Fruit fly (Drosophila melanogaster): ENCODE measurements around the gene kipf.

The kipf gene

dm6 chr3R:7944699-7945349 lies 31.2 kb downstream of the kipf start (continued):
- TF ChIP-seq CG4318 (GFP tag; optimal IDR thresholded peaks at IDR 0.05) (no peak), CG16779 (tag; optimal IDR thresholded peaks at IDR 0.05) (no peak), Met (GFP tag; optimal IDR thresholded peaks at IDR 0.05) (peak; percentile 26), CG1621 (tag; optimal IDR thresholded peaks at IDR 0.05) (no peak), Eip93F (GFP tag; optimal IDR thresholded peaks at IDR 0.05) (no peak), CG6854 (GFP tag; optimal IDR thresholded peaks at IDR 0.05) (no peak)

- no peak for TF ChIP-seq Smox (GFP tag; optimal IDR thresholded peaks at IDR 0.05)
- TF ChIP-seq CG9139 (GFP tag; optimal IDR thresholded peaks at IDR 0.05) = no peak
- no peak for TF ChIP-seq CG34406 (GFP tag; optimal IDR thresholded peaks at IDR 0.05)
- TF ChIP-seq CG15336 (GFP tag; IDR thresholded peaks at IDR 0.05) = peak; percentile 23; the same call in 1 of the 2 replicates
- no peak for TF ChIP-seq CG11762 (GFP tag; optimal IDR thresholded peaks at IDR 0.05; ENCODE audit: insufficient read depth)
- TF ChIP-seq dsx (GFP tag; optimal IDR thresholded peaks at IDR 0.05; ENCODE audit: poor library complexity, severe bottlenecking) = peak; percentile 6
- TF ChIP-seq CG32006 (GFP tag; optimal IDR thresholded peaks at IDR 0.05) = peak; percentile 7
- TF ChIP-seq CG6276 (GFP tag; optimal IDR thresholded peaks at IDR 0.05) = peak; percentile 60
- peak; percentile 73 for TF ChIP-seq Eip78C (GFP tag)
- TF ChIP-seq Lpt (GFP tag; optimal IDR thresholded peaks at IDR 0.05) = peak; percentile 30
- TF ChIP-seq CG16779 (tag; optimal IDR thresholded peaks at IDR 0.05) = peak; percentile 30
- 0 out of 3 replicates have a peak, but pooled peaks have one; percentile 38 for TF ChIP-seq CG6163 (GFP tag; IDR thresholded peaks at IDR 0.05)
- no peak for TF ChIP-seq svp (GFP tag)
- no peak for TF ChIP-seq CG8632 (GFP tag; optimal IDR thresholded peaks at IDR 0.05)
- TF ChIP-seq Hr39 (GFP tag; optimal IDR thresholded peaks at IDR 0.05) = no peak
- peak; percentile 59; the same call in 2 of the 3 replicates for TF ChIP-seq CG8119 (GFP tag; IDR thresholded peaks at IDR 0.05)
- TF ChIP-seq Ets96B (tag; optimal IDR thresholded peaks at IDR 0.05) = no peak
- peak; percentile 28 for TF ChIP-seq net (GFP tag; optimal IDR thresholded peaks at IDR 0.05)
- TF ChIP-seq Sox102F (GFP tag; optimal IDR thresholded peaks at IDR 0.05) = no peak
- TF ChIP-seq lz (GFP tag; optimal IDR thresholded peaks at IDR 0.05) = no peak
Measured at dm6 chr3R:7947349-7947748, 33.7 kb downstream of the kipf start.

dm6 chr3R:7950147-7950546 lies 36.5 kb downstream of the kipf start:
- no peak for TF ChIP-seq CG8632 (GFP tag; optimal IDR thresholded peaks at IDR 0.05)
- peak; percentile 44 for TF ChIP-seq svp (GFP tag)
- peak; percentile 62 for TF ChIP-seq dsx (GFP tag; optimal IDR thresholded peaks at IDR 0.05; ENCODE audit: poor library complexity, severe bottlenecking)

- TF ChIP-seq CG6808 (GFP tag; optimal IDR thresholded peaks at IDR 0.05) (peak; percentile 49), Hr39 (GFP tag; optimal IDR thresholded peaks at IDR 0.05) (no peak), svp (GFP tag) (peak; percentile 49), ss (GFP tag; optimal IDR thresholded peaks at IDR 0.05) (peak in 1 of 2 experiments; percentile 38), net (GFP tag; optimal IDR thresholded peaks at IDR 0.05) (peak; percentile 5), CG8119 (GFP tag; IDR thresholded peaks at IDR 0.05) (0 out of 3 replicates have a peak, but pooled peaks have one; percentile 26), achi (GFP tag; optimal IDR thresholded peaks at IDR 0.05) (peak; percentile 28), Sox102F (GFP tag; optimal IDR thresholded peaks at IDR 0.05) (no peak), CG3919 (GFP tag; optimal IDR thresholded peaks at IDR 0.05) (peak; percentile 20), CG10669 (GFP tag; optimal IDR thresholded peaks at IDR 0.05) (peak; percentile 52), CG8632 (GFP tag; optimal IDR thresholded peaks at IDR 0.05) (peak; percentile 20), CG34406 (GFP tag; optimal IDR thresholded peaks at IDR 0.05) (peak; percentile 15), spab (GFP tag; optimal IDR thresholded peaks at IDR 0.05) (peak; percentile 61), fd85E (GFP tag; optimal IDR thresholded peaks at IDR 0.05) (no peak), Eip78C (GFP tag) (peak; percentile 77), pdm3 (GFP tag; optimal IDR thresholded peaks at IDR 0.05) (peak; percentile 1), acj6 (GFP tag; optimal IDR thresholded peaks at IDR 0.05) (peak; percentile 24), CG6854 (GFP tag; optimal IDR thresholded peaks at IDR 0.05) (no peak), CG6163 (GFP tag; IDR thresholded peaks at IDR 0.05) (0 out of 3 replicates have a peak, but pooled peaks have one; percentile 25), CG15336 (GFP tag; IDR thresholded peaks at IDR 0.05) (peak; percentile 41; the same call in 1 of the 2 replicates), Hr4 (GFP tag; optimal IDR thresholded peaks at IDR 0.05) (no peak), dsx (GFP tag; optimal IDR thresholded peaks at IDR 0.05; ENCODE audit: poor library complexity, severe bottlenecking) (peak; percentile 72), fd59A (GFP tag; optimal IDR thresholded peaks at IDR 0.05) (peak; percentile 0), CG6276 (GFP tag; optimal IDR thresholded peaks at IDR 0.05) (no peak), esn (GFP tag; optimal IDR thresholded peaks at IDR 0.05) (no peak), CG11902 (GFP tag; optimal IDR thresholded peaks at IDR 0.05) (no peak), Eip75B (GFP tag; optimal IDR thresholded peaks at IDR 0.05) (peak; percentile 19), CG3032 (tag; optimal IDR thresholded peaks at IDR 0.05) (peak; percentile 58), CG10631 (GFP tag; optimal IDR thresholded peaks at IDR 0.05) (peak; percentile 26)
Measured at dm6 chr3R:7953041-7953788, 39.6 kb downstream of the kipf start.

Data from whole organism, prepupa.